Fruit fly (Drosophila melanogaster): ENCODE results near the gene PH4alphaMP.

The PH4alphaMP gene

DNA sequence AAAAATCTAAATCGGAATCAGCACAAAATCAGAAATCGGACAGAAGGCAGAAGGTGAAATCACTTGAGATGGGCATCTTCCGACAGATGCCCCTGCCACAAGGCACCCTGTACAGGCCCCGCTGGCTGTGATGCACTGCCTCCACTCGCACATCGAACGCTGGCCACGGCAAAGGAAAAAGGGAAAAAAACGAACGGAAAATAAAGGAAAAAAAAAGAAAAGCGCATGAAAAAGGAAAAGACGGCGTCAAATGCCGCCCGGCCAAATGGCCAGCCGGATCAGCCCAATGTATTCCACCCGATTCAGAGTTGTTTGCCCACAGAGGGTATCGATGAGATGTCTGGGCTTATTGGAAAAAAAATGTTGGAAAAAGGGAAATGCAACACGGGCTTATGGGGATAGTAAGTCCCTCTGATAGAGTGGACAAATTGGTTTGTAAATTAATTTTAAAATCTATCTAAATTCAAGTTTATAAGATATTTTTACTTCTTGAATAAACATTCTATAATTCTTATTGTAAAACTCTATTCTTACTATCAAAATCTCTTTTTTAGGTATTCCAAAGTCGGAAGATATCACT lies 35.3 kb upstream of the PH4alphaMP start (continued):
- peak; percentile 68 for TF ChIP-seq CG15336 (GFP tag; IDR thresholded peaks at IDR 0.05)
- no peak for TF ChIP-seq fd59A (GFP tag; optimal IDR thresholded peaks at IDR 0.05)
- TF ChIP-seq CG11762 (GFP tag; optimal IDR thresholded peaks at IDR 0.05; ENCODE audit: insufficient read depth): no peak
- TF ChIP-seq CG8319 (GFP tag; optimal IDR thresholded peaks at IDR 0.05): no peak
- no peak for TF ChIP-seq CG9139 (GFP tag; optimal IDR thresholded peaks at IDR 0.05)
- no peak for TF ChIP-seq Sox15 (GFP tag; optimal IDR thresholded peaks at IDR 0.05)
- TF ChIP-seq Met (GFP tag; optimal IDR thresholded peaks at IDR 0.05): no peak
- no peak for TF ChIP-seq lz (GFP tag; optimal IDR thresholded peaks at IDR 0.05)
- no peak for TF ChIP-seq CG1621 (tag; optimal IDR thresholded peaks at IDR 0.05)
- no peak for TF ChIP-seq svp (GFP tag)
- no peak for TF ChIP-seq Blimp-1 (GFP tag; optimal IDR thresholded peaks at IDR 0.05)
- no peak for TF ChIP-seq CG3032 (tag; optimal IDR thresholded peaks at IDR 0.05)
- peak; percentile 45 for TF ChIP-seq CG32006 (GFP tag; optimal IDR thresholded peaks at IDR 0.05)
- no peak for TF ChIP-seq vri (GFP tag; optimal IDR thresholded peaks at IDR 0.05)

DNA sequence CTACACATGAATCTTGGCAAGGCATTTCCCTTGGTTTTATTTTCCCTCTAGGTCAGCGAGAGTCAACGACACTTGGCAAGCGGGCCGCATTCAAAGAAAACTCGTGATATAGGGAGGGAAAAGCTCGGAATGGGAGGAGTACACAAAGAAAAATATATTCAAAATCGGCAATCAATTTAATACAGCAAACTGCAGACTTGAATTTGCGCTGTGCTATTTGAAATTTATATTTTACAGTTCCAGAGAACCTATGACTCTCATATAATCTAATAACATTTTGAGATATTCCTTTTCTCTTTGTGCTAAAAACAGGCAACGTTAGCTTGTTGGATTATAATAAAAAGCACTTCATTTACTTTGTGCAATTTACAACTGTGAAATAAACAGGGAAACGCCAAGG lies 33.6 kb upstream of the PH4alphaMP start:
- peak; percentile 51 for TF ChIP-seq eg (GFP tag; IDR thresholded peaks at IDR 0.05)
- no peak for TF ChIP-seq Smox (GFP tag; optimal IDR thresholded peaks at IDR 0.05)
- TF ChIP-seq esn (GFP tag; optimal IDR thresholded peaks at IDR 0.05): no peak
- no peak for TF ChIP-seq CG6276 (GFP tag; optimal IDR thresholded peaks at IDR 0.05)
- TF ChIP-seq CG9139 (GFP tag; optimal IDR thresholded peaks at IDR 0.05): no peak
- TF ChIP-seq Sox15 (GFP tag; optimal IDR thresholded peaks at IDR 0.05): no peak
- TF ChIP-seq CG31627 (GFP tag; optimal IDR thresholded peaks at IDR 0.05): no peak
- no peak for TF ChIP-seq CG11902 (GFP tag; optimal IDR thresholded peaks at IDR 0.05)
- TF ChIP-seq Lpt (GFP tag; optimal IDR thresholded peaks at IDR 0.05): no peak
- no peak for TF ChIP-seq Blimp-1 (GFP tag; optimal IDR thresholded peaks at IDR 0.05)
- no peak for TF ChIP-seq salr (GFP tag; optimal IDR thresholded peaks at IDR 0.05)
- no peak for TF ChIP-seq fd85E (GFP tag; optimal IDR thresholded peaks at IDR 0.05)
- peak; percentile 24; the same call in 1 of the 2 replicates for TF ChIP-seq Gug (GFP tag; IDR thresholded peaks at IDR 0.05)
- TF ChIP-seq CG8119 (GFP tag; IDR thresholded peaks at IDR 0.05): peak; percentile 35; the same call in 1 of the 3 replicates
- no peak for TF ChIP-seq fkh (GFP tag; optimal IDR thresholded peaks at IDR 0.05)
- TF ChIP-seq CG6792 (GFP tag; optimal IDR thresholded peaks at IDR 0.05): no peak
- TF ChIP-seq Eip93F (GFP tag; optimal IDR thresholded peaks at IDR 0.05): no peak
- TF ChIP-seq CG6163 (GFP tag; IDR thresholded peaks at IDR 0.05): peak; percentile 32; the same call in 1 of the 3 replicates
- no peak for TF ChIP-seq Ets21C (GFP tag; optimal IDR thresholded peaks at IDR 0.05)
- TF ChIP-seq topi (GFP tag; optimal IDR thresholded peaks at IDR 0.05): no peak
- TF ChIP-seq CG11762 (GFP tag; optimal IDR thresholded peaks at IDR 0.05; ENCODE audit: insufficient read depth): no peak
- TF ChIP-seq CG8319 (GFP tag; optimal IDR thresholded peaks at IDR 0.05): no peak
- no peak for TF ChIP-seq CG3032 (tag; optimal IDR thresholded peaks at IDR 0.05)
- no peak for TF ChIP-seq CG4318 (GFP tag; optimal IDR thresholded peaks at IDR 0.05)
- no peak for TF ChIP-seq Met (GFP tag; optimal IDR thresholded peaks at IDR 0.05)
- TF ChIP-seq OdsH (GFP tag; optimal IDR thresholded peaks at IDR 0.05): no peak
- TF ChIP-seq acj6 (GFP tag; optimal IDR thresholded peaks at IDR 0.05): no peak
- no peak for TF ChIP-seq lz (GFP tag; optimal IDR thresholded peaks at IDR 0.05)
- TF ChIP-seq Sox14 (GFP tag; optimal IDR thresholded peaks at IDR 0.05): peak; percentile 14
- TF ChIP-seq Eip75B (GFP tag; optimal IDR thresholded peaks at IDR 0.05): no peak
- TF ChIP-seq spab (GFP tag; optimal IDR thresholded peaks at IDR 0.05): no peak
- no peak for TF ChIP-seq vri (GFP tag; optimal IDR thresholded peaks at IDR 0.05)
- TF ChIP-seq CG10669 (GFP tag; optimal IDR thresholded peaks at IDR 0.05): no peak
- no peak for TF ChIP-seq CG3919 (GFP tag; optimal IDR thresholded peaks at IDR 0.05)
- TF ChIP-seq Hr4 (GFP tag; optimal IDR thresholded peaks at IDR 0.05): peak; percentile 36
- TF ChIP-seq CG6808 (GFP tag; optimal IDR thresholded peaks at IDR 0.05): no peak
- no peak for TF ChIP-seq net (GFP tag; optimal IDR thresholded peaks at IDR 0.05)
- no peak for TF ChIP-seq CG8632 (GFP tag; optimal IDR thresholded peaks at IDR 0.05)
- no peak for TF ChIP-seq dac (GFP tag; optimal IDR thresholded peaks at IDR 0.05)
- TF ChIP-seq Hr38 (GFP tag; optimal IDR thresholded peaks at IDR 0.05): no peak
- no peak for TF ChIP-seq CG6854 (GFP tag; optimal IDR thresholded peaks at IDR 0.05)
- TF ChIP-seq CG16779 (tag; optimal IDR thresholded peaks at IDR 0.05): no peak
- peak; percentile 48 for TF ChIP-seq Eip78C (GFP tag)
- TF ChIP-seq dsx (GFP tag; optimal IDR thresholded peaks at IDR 0.05; ENCODE audit: poor library complexity, severe bottlenecking): no peak
